Worm (Caenorhabditis elegans) whole organism, L4 larva: Measurements from ENCODE around the gene spp-1.

ENCODE experiments used
- F49E8.2 ChIP-seq: sonication (generic microtip); optimal IDR thresholded peaks from 2 replicates; lab custom pipeline; 2016; ENCODE audit warnings: missing compliant biosample characterization, mild to moderate bottlenecking, missing genetic modification characterization, borderline replicate concordance
- T20F7.1 ChIP-seq: fragments of 200-800 bp; sonication (Bioruptor generic); optimal IDR thresholded peaks from 2 replicates; lab custom pipeline; 2018; ENCODE audit warnings: mild to moderate bottlenecking, missing genetic modification characterization, missing compliant biosample characterization
- Y105C5A.15 ChIP-seq: fragments of 200-800 bp; sonication (Bioruptor generic); IDR thresholded peaks from 2 replicates; pipeline ENCODE4 v1.3.6; 2022; ENCODE audit warnings: missing genetic modification characterization, missing compliant biosample characterization
- aha-1 ChIP-seq: fragments of 150-350 bp; peaks from one replicate; lab custom pipeline; 2014; ENCODE audit warnings: missing biosample characterization, missing genetic modification characterization
- aly-2 ChIP-seq: sonication (generic microtip); optimal IDR thresholded peaks from 2 replicates; lab custom pipeline; 2018; ENCODE audit warnings: missing biosample characterization, missing genetic modification characterization
- ama-1 ChIP-seq: fragments of 150-350 bp; optimal IDR thresholded peaks from 2 replicates; lab custom pipeline; 2014; ENCODE audit warnings: inconsistent platforms, mixed read lengths
- arid-1 ChIP-seq: fragments of 200-800 bp; sonication (Bioruptor generic); conservative IDR thresholded peaks from 2 replicates; pipeline ENCODE4 v1.3.6; 2022; ENCODE audit warnings: missing genetic modification reagents, missing genetic modification characterization, missing compliant biosample characterization
- ceh-28 ChIP-seq: fragments of 150-350 bp; optimal IDR thresholded peaks from 2 replicates; lab custom pipeline; 2014; ENCODE audit warnings: missing biosample characterization, missing genetic modification reagents, missing genetic modification characterization
- ceh-32 ChIP-seq: sonication (generic microtip); optimal IDR thresholded peaks from 2 replicates; lab custom pipeline; 2016; ENCODE audit warnings: mild to moderate bottlenecking, missing genetic modification characterization, missing compliant biosample characterization; ENCODE audit not compliant: poor library complexity
- ceh-62 ChIP-seq: sonication (generic microtip); optimal IDR thresholded peaks from 2 replicates; lab custom pipeline; 2017; ENCODE audit warnings: missing biosample characterization, missing genetic modification characterization
- ceh-82 ChIP-seq: sonication (generic microtip); optimal IDR thresholded peaks from 2 replicates; lab custom pipeline; 2017; ENCODE audit warnings: missing biosample characterization, missing genetic modification characterization
- daf-16 ChIP-seq, 3 experiments: sonication (generic microtip); optimal IDR thresholded peaks; 2 replicates each; lab custom pipeline; 2016 to 2017; ENCODE audit warnings: missing genetic modification characterization in 3 of 3, missing genetic modification reagents in 3 of 3, mild to moderate bottlenecking in 2 of 3, missing compliant biosample characterization in 2 of 3, missing biosample characterization in 1 of 3, moderate library complexity in 1 of 3
- dpl-1 ChIP-seq: fragments of 150-350 bp; optimal IDR thresholded peaks from 2 replicates; lab custom pipeline; 2014; ENCODE audit warnings: missing biosample characterization, missing genetic modification reagents, missing genetic modification characterization
- duxl-1 ChIP-seq: sonication (generic microtip); optimal IDR thresholded peaks from 2 replicates; lab custom pipeline; 2016; ENCODE audit warnings: mild to moderate bottlenecking, missing genetic modification characterization, moderate library complexity, missing compliant biosample characterization; ENCODE audit not compliant: poor library complexity
- dve-1 ChIP-seq: sonication (generic microtip); optimal IDR thresholded peaks from 2 replicates; lab custom pipeline; 2017; ENCODE audit warnings: antibody characterized with exemption, mild to moderate bottlenecking, missing genetic modification characterization, missing compliant biosample characterization; ENCODE audit not compliant: insufficient read depth
- egl-43 ChIP-seq: fragments of 200-800 bp; sonication (Bioruptor generic); IDR thresholded peaks from 2 replicates; pipeline ENCODE4 v1.3.6; 2022; ENCODE audit warnings: missing genetic modification reagents, missing genetic modification characterization, missing compliant biosample characterization
- fkh-10 ChIP-seq: fragments of 150-350 bp; optimal IDR thresholded peaks from 2 replicates; lab custom pipeline; 2014; ENCODE audit warnings: missing biosample characterization, missing genetic modification reagents, missing genetic modification characterization
- fos-1 ChIP-seq: fragments of 150-350 bp; optimal IDR thresholded peaks from 2 replicates; lab custom pipeline; 2014; ENCODE audit warnings: missing biosample characterization, missing genetic modification characterization
- hlh-11 ChIP-seq: fragments of 200-800 bp; sonication (Bioruptor generic); optimal IDR thresholded peaks from 2 replicates; lab custom pipeline; 2018; ENCODE audit warnings: mild to moderate bottlenecking, missing genetic modification characterization, missing compliant biosample characterization
- lim-7 ChIP-seq: fragments of 200-800 bp; sonication (Bioruptor generic); IDR thresholded peaks from 2 replicates; pipeline ENCODE4 v1.3.6; 2022; ENCODE audit warnings: missing genetic modification characterization, missing compliant biosample characterization
- lin-1 ChIP-seq: fragments of 200-800 bp; sonication (Bioruptor generic); IDR thresholded peaks from 2 replicates; pipeline ENCODE4 v1.3.6; 2022; ENCODE audit warnings: missing genetic modification reagents, missing genetic modification characterization, missing compliant biosample characterization
- lin-38 ChIP-seq: fragments of 200-800 bp; sonication (Bioruptor generic); IDR thresholded peaks from 2 replicates; pipeline ENCODE4 v1.3.6; 2022; ENCODE audit warnings: missing genetic modification reagents, missing genetic modification characterization, missing compliant biosample characterization
- lsy-2 ChIP-seq, 2 experiments: fragments of 150-350 bp in 1 of 2; sonication (generic microtip) in 1 of 2; optimal IDR thresholded peaks; 2 replicates each; lab custom pipeline; 2014 to 2017; ENCODE audit warnings: missing biosample characterization in 2 of 2, missing genetic modification characterization in 2 of 2
- mdl-1 ChIP-seq, 2 experiments: fragments of 150-350 bp in 1 of 2; sonication (generic microtip) in 1 of 2; optimal IDR thresholded peaks; 2 replicates each; lab custom pipeline; 2014 to 2017; ENCODE audit warnings: missing biosample characterization in 2 of 2, missing genetic modification characterization in 2 of 2
- mdt-29 ChIP-seq: fragments of 200-800 bp; sonication (Bioruptor generic); IDR thresholded peaks from 2 replicates; pipeline ENCODE4 v1.3.6; 2022; ENCODE audit warnings: missing genetic modification reagents, missing genetic modification characterization, missing compliant biosample characterization
- mes-2 ChIP-seq: sonication (generic microtip); optimal IDR thresholded peaks from 2 replicates; lab custom pipeline; 2016; ENCODE audit warnings: missing genotype, mild to moderate bottlenecking, missing genetic modification characterization, missing compliant biosample characterization; ENCODE audit not compliant: poor library complexity, severe bottlenecking
- mxl-3 ChIP-seq: fragments of 200-800 bp; sonication (Bioruptor generic); optimal IDR thresholded peaks from 2 replicates; lab custom pipeline; 2018; ENCODE audit warnings: mild to moderate bottlenecking, missing genetic modification characterization, missing compliant biosample characterization
- nhr-10 ChIP-seq: fragments of 150-350 bp; optimal IDR thresholded peaks from 2 replicates; lab custom pipeline; 2014; ENCODE audit warnings: missing biosample characterization, missing genetic modification characterization
- nhr-11 ChIP-seq: fragments of 150-350 bp; optimal IDR thresholded peaks from 2 replicates; lab custom pipeline; 2014; ENCODE audit warnings: missing biosample characterization, missing genetic modification characterization
- nhr-25 ChIP-seq: sonication (generic microtip); optimal IDR thresholded peaks from 2 replicates; lab custom pipeline; 2017; ENCODE audit warnings: missing genetic modification characterization, mild to moderate bottlenecking, missing compliant biosample characterization, antibody characterized with exemption, moderate library complexity, borderline replicate concordance; ENCODE audit not compliant: insufficient read depth
- nhr-28 ChIP-seq: fragments of 150-350 bp; optimal IDR thresholded peaks from 2 replicates; lab custom pipeline; 2014; ENCODE audit warnings: missing biosample characterization, missing genetic modification characterization
- nhr-48 ChIP-seq: sonication (generic microtip); optimal IDR thresholded peaks from 2 replicates; lab custom pipeline; 2016; ENCODE audit warnings: mild to moderate bottlenecking, missing genetic modification characterization, missing compliant biosample characterization
- nhr-76 ChIP-seq: fragments of 150-350 bp; optimal IDR thresholded peaks from 2 replicates; lab custom pipeline; 2014; ENCODE audit warnings: missing biosample characterization, missing genetic modification characterization
- nhr-77 ChIP-seq: fragments of 150-350 bp; optimal IDR thresholded peaks from 2 replicates; lab custom pipeline; 2014; ENCODE audit warnings: missing biosample characterization, missing genetic modification characterization
- pqm-1 ChIP-seq: sonication (generic microtip); optimal IDR thresholded peaks from 2 replicates; lab custom pipeline; 2017; ENCODE audit warnings: missing biosample characterization, missing genetic modification characterization
- set-16 ChIP-seq: fragments of 200-800 bp; sonication (Bioruptor generic); IDR thresholded peaks from 2 replicates; pipeline ENCODE4 v1.3.6; 2022; ENCODE audit warnings: missing genetic modification reagents, missing genetic modification characterization, missing compliant biosample characterization
- skn-1 ChIP-seq: fragments of 150-350 bp; optimal IDR thresholded peaks from 2 replicates; lab custom pipeline; 2014; ENCODE audit warnings: missing biosample characterization, missing genetic modification characterization
- snpc-4 ChIP-seq: fragments of 150-350 bp; optimal IDR thresholded peaks from 2 replicates; lab custom pipeline; 2014; ENCODE audit warnings: missing biosample characterization, missing genetic modification characterization
- unc-62 ChIP-seq, 3 experiments: fragments of 150-350 bp in 1 of 3; sonication (generic microtip); optimal IDR thresholded peaks in 2 of 3; peaks in 1 of 3; 1 replicate in 1 of 3; 2 replicates in 2 of 3; lab custom pipeline; 2014 to 2017; ENCODE audit warnings: missing biosample characterization in 3 of 3, missing genetic modification characterization in 3 of 3, missing genetic modification reagents in 3 of 3, missing genotype in 1 of 3
- zfp-3 ChIP-seq: fragments of 200-800 bp; sonication (Bioruptor generic); conservative IDR thresholded peaks from 2 replicates; pipeline ENCODE4 v1.3.6; 2022; ENCODE audit warnings: missing genetic modification reagents, missing genetic modification characterization, missing compliant biosample characterization
- zip-2 ChIP-seq: fragments of 150-350 bp; optimal IDR thresholded peaks from 2 replicates; lab custom pipeline; 2014; ENCODE audit warnings: missing biosample characterization, missing genetic modification characterization

Gene spp-1

ce11 chrIII:10341758-10342157, 13.7 kb downstream of the spp-1 start, which contains the start of gene tbx-9:
Gene tbx-9, minus strand, starts transcription at chrIII:10341858.
- TF ChIP-seq fkh-10 (GFP tag; lab: Kevin White, UChicago) (no peak), pqm-1 (no peak)

- TF ChIP-seq mes-2 (tag; lab: Kevin White, UChicago) (no peak), aha-1 (tag; lab: Kevin White, UChicago) (peak; percentile 69), Y105C5A.15 (GFP tag; lab: Robert Waterston, UW) (no peak), snpc-4 (no peak), ceh-62 (no peak), nhr-11 (no peak), dpl-1 (GFP tag; lab: Kevin White, UChicago) (no peak)
These were observed 15.5 kb downstream of the spp-1 start for ce11 chrIII:10339949-10340348.

ce11 chrIII:10338992-10339852, 16.2 kb downstream of the spp-1 start:
- TF ChIP-seq mdt-29 (GFP tag; lab: Robert Waterston, UW) (no peak), ceh-62 (no peak), lsy-2 (tag; optimal IDR thresholded peaks at IDR 0.05; lab: Kevin White, UChicago) (peak in 1 of 2 experiments; percentile 51), skn-1 (tag; lab: Kevin White, UChicago) (no peak), duxl-1 (tag; lab: Kevin White, UChicago) (no peak), fos-1 (tag; lab: Kevin White, UChicago) (no peak), set-16 (GFP tag; lab: Robert Waterston, UW) (no peak), aha-1 (tag; lab: Kevin White, UChicago) (peak; percentile 62), egl-43 (GFP tag; lab: Robert Waterston, UW) (no peak), nhr-77 (tag; lab: Kevin White, UChicago) (no peak), arid-1 (GFP tag; lab: Robert Waterston, UW) (no peak), zip-2 (no peak), zfp-3 (GFP tag; lab: Robert Waterston, UW) (peak; percentile 74; the same call in 1 of the 2 replicates), ceh-32 (no peak), ama-1 (lab: Kevin White, UChicago) (peak; percentile 84), ceh-82 (tag; lab: Kevin White, UChicago) (no peak), nhr-11 (no peak), lim-7 (no peak), unc-62 (GFP tag; optimal IDR thresholded peaks at IDR 0.05 in 1 of 2; lab: Kevin White, UChicago) (peak in 1 of 2 experiments; percentile 8), unc-62 (tag; optimal IDR thresholded peaks at IDR 0.05; lab: Kevin White, UChicago) (no peak), lin-1 (GFP tag; lab: Robert Waterston, UW) (no peak), dve-1 (peak; percentile 53), nhr-25 (tag; lab: Kevin White, UChicago) (peak; percentile 56), ceh-28 (no peak), nhr-48 (no peak), nhr-28 (tag; lab: Kevin White, UChicago) (peak; percentile 11)

- TF ChIP-seq dve-1: peak; percentile 72
- no peak for TF ChIP-seq daf-16 (GFP tag; optimal IDR thresholded peaks at IDR 0.05; lab: Kevin White, UChicago)
- peak; percentile 16 for TF ChIP-seq daf-16 (tag; optimal IDR thresholded peaks at IDR 0.05; lab: Kevin White, UChicago)
- no peak for TF ChIP-seq F49E8.2 (tag; lab: Kevin White, UChicago)
- TF ChIP-seq ceh-82 (tag; lab: Kevin White, UChicago): no peak
- TF ChIP-seq nhr-25 (tag; lab: Kevin White, UChicago): peak; percentile 38
- no peak for TF ChIP-seq pqm-1
- peak; percentile 51 for TF ChIP-seq hlh-11 (tag; lab: Kevin White, UChicago)
- TF ChIP-seq aly-2 (tag; lab: Kevin White, UChicago): no peak
- no peak for TF ChIP-seq zip-2
- peak; percentile 24 for TF ChIP-seq mxl-3
- TF ChIP-seq arid-1 (GFP tag; lab: Robert Waterston, UW): no peak
- TF ChIP-seq mdl-1 (tag; optimal IDR thresholded peaks at IDR 0.05; lab: Kevin White, UChicago): peak in 1 of 2 experiments; percentile 12
- no peak for TF ChIP-seq ceh-62
- TF ChIP-seq T20F7.1 (GFP tag; lab: Kevin White, UChicago): peak; percentile 54
- peak; percentile 13 for TF ChIP-seq nhr-10 (tag; lab: Kevin White, UChicago)
- 0 out of 2 replicates have a peak, but pooled peaks have one; percentile 14 for TF ChIP-seq zfp-3 (GFP tag; lab: Robert Waterston, UW)
- peak; percentile 19 for TF ChIP-seq mes-2 (tag; lab: Kevin White, UChicago)
- peak in 1 of 2 experiments; percentile 20 for TF ChIP-seq lsy-2 (tag; optimal IDR thresholded peaks at IDR 0.05; lab: Kevin White, UChicago)
- TF ChIP-seq nhr-76 (tag; lab: Kevin White, UChicago): peak; percentile 1
- TF ChIP-seq lin-38 (GFP tag; lab: Robert Waterston, UW): no peak
- TF ChIP-seq aha-1 (tag; lab: Kevin White, UChicago): peak; percentile 87
These were observed 17.8 kb downstream of the spp-1 start, which contains the start of gene ttr-15 for ce11 chrIII:10337508-10338166. Gene ttr-15, plus strand, starts transcription at chrIII:10337847.
